Fruit fly (Drosophila melanogaster): ENCODE results near the gene CG15864.
A peak's percentile ranks its signal among the peaks of the same experiment; 100 is the strongest.

Gene CG15864

DNA sequence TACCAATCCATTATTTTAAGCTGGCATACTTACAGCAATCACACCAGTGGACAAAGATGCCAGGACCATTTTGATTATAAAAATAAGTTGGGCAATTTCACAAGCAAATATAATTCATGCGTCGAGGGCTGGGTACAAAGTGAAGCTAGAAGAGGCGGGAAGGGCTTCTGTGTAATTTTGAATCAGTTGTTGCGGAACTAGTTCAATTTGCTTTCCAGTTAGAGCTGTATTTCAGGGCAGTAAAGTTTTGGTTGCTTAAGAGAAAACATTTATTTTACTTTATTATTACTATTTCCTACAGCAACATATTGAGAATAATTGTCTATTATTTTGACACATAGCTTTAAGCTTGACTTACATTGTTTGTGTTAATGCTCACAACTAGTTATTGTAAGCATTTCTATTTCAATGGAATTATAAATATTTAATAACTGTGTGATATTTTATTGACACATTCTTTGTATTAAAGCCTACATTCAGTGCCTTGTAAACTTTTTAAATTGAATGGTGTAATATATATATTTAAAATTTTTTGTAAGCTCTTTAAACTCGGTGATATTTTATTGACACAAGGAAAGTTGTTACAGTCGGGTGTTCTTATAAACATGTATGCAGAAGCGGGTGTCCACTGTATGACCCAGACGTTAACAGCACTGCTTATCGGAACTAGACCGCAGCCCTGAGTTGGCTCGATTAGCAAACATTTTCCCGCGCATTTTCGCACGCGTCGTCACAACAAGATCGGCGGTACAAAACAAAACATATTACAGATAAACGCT, 16.3 kb downstream of the CG15864 start, which contains the start of the genes RPA1 and Mcm2 (continued):
- TF ChIP-seq odd (GFP tag; optimal IDR thresholded peaks at IDR 0.05) (no peak), Bteb2 (GFP tag; optimal IDR thresholded peaks at IDR 0.05) (no peak), Mrtf (GFP tag; IDR thresholded peaks at IDR 0.05) (peak; percentile 75; the same call in 1 of the 3 replicates), Ravus (GFP tag; IDR thresholded peaks at IDR 0.05) (no peak), CG10321 (GFP tag; IDR thresholded peaks at IDR 0.05) (no peak), wor (GFP tag; IDR thresholded peaks at IDR 0.05) (peak; percentile 47; the same call in 1 of the 2 replicates), CG3407 (GFP tag; optimal IDR thresholded peaks at IDR 0.05) (peak; percentile 38), fd3F (GFP tag; optimal IDR thresholded peaks at IDR 0.05) (peak; percentile 74), ase (GFP tag; IDR thresholded peaks at IDR 0.05) (peak; percentile 69; the same call in 1 of the 3 replicates), CG6765 (GFP tag; optimal IDR thresholded peaks at IDR 0.05) (peak; percentile 56), CHES-1-like (GFP tag; optimal IDR thresholded peaks at IDR 0.05) (no peak), CG4424 (GFP tag; optimal IDR thresholded peaks at IDR 0.05) (peak; percentile 84), knrl (GFP tag; IDR thresholded peaks at IDR 0.05; ENCODE audit: partially characterized antibody) (no peak; the same call in 2 of the 3 replicates), rib (GFP tag; IDR thresholded peaks at IDR 0.05) (peak; percentile 14; the same call in 1 of the 2 replicates), CG16815 (GFP tag; optimal IDR thresholded peaks at IDR 0.05) (peak; percentile 89), Ada2b (GFP tag; IDR thresholded peaks at IDR 0.05) (peak; percentile 32), Rx (GFP tag; IDR thresholded peaks at IDR 0.05) (peak; percentile 48; the same call in 1 of the 2 replicates), h (optimal IDR thresholded peaks at IDR 0.05) (no peak), Xrp1 (GFP tag; IDR thresholded peaks at IDR 0.05) (peak; percentile 71), CG16813 (GFP tag; IDR thresholded peaks at IDR 0.05; ENCODE audit: partially characterized antibody) (no peak), hth (optimal IDR thresholded peaks at IDR 0.05) (no peak), Nf-YC (tag; optimal IDR thresholded peaks at IDR 0.05) (peak; percentile 80), CG13424 (tag; optimal IDR thresholded peaks at IDR 0.05) (peak; percentile 85), cad (GFP tag; optimal IDR thresholded peaks at IDR 0.05) (no peak), CG12744 (GFP tag; optimal IDR thresholded peaks at IDR 0.05) (no peak), CG9215 (GFP tag; IDR thresholded peaks at IDR 0.05) (peak; percentile 83), CG13296 (GFP tag; optimal IDR thresholded peaks at IDR 0.05) (peak; percentile 69), CG17359 (tag; optimal IDR thresholded peaks at IDR 0.05) (peak; percentile 63), CG2199 (GFP tag; IDR thresholded peaks at IDR 0.05) (0 out of 3 replicates have a peak, but pooled peaks have one; percentile 32), sens-2 (GFP tag; IDR thresholded peaks at IDR 0.05) (peak; percentile 56; the same call in 1 of the 2 replicates), CoRest (tag; optimal IDR thresholded peaks at IDR 0.05) (peak; percentile 93), Kr (GFP tag; optimal IDR thresholded peaks at IDR 0.05) (no peak), Med (GFP tag) (peak; percentile 88), CG6175 (GFP tag; IDR thresholded peaks at IDR 0.05) (peak; percentile 67; the same call in 2 of the 3 replicates), gcm2 (GFP tag; optimal IDR thresholded peaks at IDR 0.05) (no peak), nom (GFP tag; optimal IDR thresholded peaks at IDR 0.05) (peak; percentile 59), ci (GFP tag; IDR thresholded peaks at IDR 0.05) (peak; percentile 69), Neu2 (GFP tag; optimal IDR thresholded peaks at IDR 0.05; ENCODE audit: borderline replicate concordance) (no peak), repo (GFP tag; optimal IDR thresholded peaks at IDR 0.05) (no peak), CG5245 (GFP tag; optimal IDR thresholded peaks at IDR 0.05) (peak; percentile 68), disco-r (GFP tag; optimal IDR thresholded peaks at IDR 0.05) (peak; percentile 17), CG17328 (GFP tag; IDR thresholded peaks at IDR 0.05) (peak; percentile 41), al (GFP tag; IDR thresholded peaks at IDR 0.05) (peak; percentile 81), Fer3 (tag; optimal IDR thresholded peaks at IDR 0.05) (peak; percentile 68), so (GFP tag; IDR thresholded peaks at IDR 0.05) (0 out of 3 replicates have a peak, but pooled peaks have one; percentile 45), MTF-1 (GFP tag; optimal IDR thresholded peaks at IDR 0.05; ENCODE audit: borderline replicate concordance) (peak; percentile 32), CG12942 (GFP tag; optimal IDR thresholded peaks at IDR 0.05) (peak; percentile 69), Vsx1 (GFP tag; optimal IDR thresholded peaks at IDR 0.05) (no peak), CG6683 (GFP tag; optimal IDR thresholded peaks at IDR 0.05) (peak; percentile 37), pb (GFP tag; optimal IDR thresholded peaks at IDR 0.05) (no peak)
